Fruit fly (Drosophila melanogaster) whole organism, wandering third instar larva: ENCODE measurements around the gene Fim.

Source experiments
- CG32264 ChIP-seq: fragments of 200-800 bp; sonication (Bioruptor generic); optimal IDR thresholded peaks from 2 replicates; lab custom pipeline; 2016; ENCODE audit warnings: missing biosample characterization, missing genetic modification characterization
- CrebA ChIP-seq: fragments of 200-800 bp; sonication (Bioruptor generic); optimal IDR thresholded peaks from 2 replicates; lab custom pipeline; 2016; ENCODE audit warnings: missing biosample characterization, mild to moderate bottlenecking, missing genetic modification characterization, borderline replicate concordance
- Dif ChIP-seq: fragments of 200-275, 200-300 bp; sonication (Bioruptor generic); optimal IDR thresholded peaks from 2 replicates; lab custom pipeline; 2018; ENCODE audit warnings: missing biosample characterization, missing genetic modification characterization; ENCODE audit not compliant: partially characterized antibody
- Hr78 ChIP-seq: fragments of >200 bp; optimal IDR thresholded peaks from 2 replicates; lab custom pipeline; 2017; ENCODE audit warnings: missing biosample characterization, missing genetic modification characterization
- Myc ChIP-seq: fragments of >200 bp; optimal IDR thresholded peaks from 2 replicates; lab custom pipeline; 2017
- Vsx2 ChIP-seq: fragments of 200-300, 225-300 bp; sonication (Bioruptor generic); optimal IDR thresholded peaks from 2 replicates; lab custom pipeline; 2018; ENCODE audit warnings: missing biosample characterization, missing genetic modification characterization; ENCODE audit not compliant: partially characterized antibody
- br ChIP-seq: fragments of 200-800 bp; sonication (Bioruptor generic); optimal IDR thresholded peaks from 2 replicates; lab custom pipeline; 2016; ENCODE audit warnings: missing biosample characterization, missing genetic modification characterization
- fru ChIP-seq: fragments of 200-800 bp; sonication (Bioruptor generic); optimal IDR thresholded peaks from 3 replicates; lab custom pipeline; 2016; ENCODE audit warnings: missing biosample characterization, mild to moderate bottlenecking, missing genetic modification characterization
- h ChIP-seq: fragments of 200-800 bp; sonication (Bioruptor generic); optimal IDR thresholded peaks from 3 replicates; lab custom pipeline; 2016; ENCODE audit warnings: missing biosample characterization, mild to moderate bottlenecking, missing genetic modification characterization
- lola ChIP-seq: fragments of >200 bp; optimal IDR thresholded peaks from 2 replicates; lab custom pipeline; 2017; ENCODE audit warnings: missing biosample characterization, missing genetic modification characterization
- pan ChIP-seq: fragments of >200 bp; optimal IDR thresholded peaks from 2 replicates; lab custom pipeline; 2017
- psq ChIP-seq: fragments of 200-800 bp; sonication (Bioruptor generic); optimal IDR thresholded peaks from 3 replicates; lab custom pipeline; 2017; ENCODE audit warnings: missing biosample characterization, mild to moderate bottlenecking, missing genetic modification characterization, moderate library complexity
- usp ChIP-seq: fragments of >200 bp; optimal IDR thresholded peaks from 2 replicates; lab custom pipeline; 2017; ENCODE audit warnings: missing biosample characterization, missing genetic modification characterization

- no peak for TF ChIP-seq Hr78 (GFP tag; lab: Kevin White, UChicago)
- TF ChIP-seq Myc, result no peak
- TF ChIP-seq fru, result no peak
- TF ChIP-seq Vsx2 (GFP tag; lab: Kevin White, UChicago), result no peak
- no peak for TF ChIP-seq h
- no peak for TF ChIP-seq lola (GFP tag; lab: Kevin White, UChicago)
- TF ChIP-seq CrebA (GFP tag; lab: Kevin White, UChicago), result no peak
- TF ChIP-seq psq (GFP tag; lab: Kevin White, UChicago), result no peak
- TF ChIP-seq usp (GFP tag; lab: Kevin White, UChicago), result no peak
- TF ChIP-seq pan (lab: Kevin White, UChicago), result no peak
- TF ChIP-seq Dif (GFP tag; lab: Kevin White, UChicago), result no peak
- no peak for TF ChIP-seq br (GFP tag; lab: Kevin White, UChicago)
- TF ChIP-seq CG32264, result no peak
Observed at dm6 chrX:17274798-17275197, 26.9 kb downstream of the Fim start.
